Fruit fly (Drosophila melanogaster) whole organism, embryonic: ENCODE measurements around the gene CG46397.

Source experiments
- Antp ChIP-seq: fragments of 200-800 bp; sonication (Bioruptor generic); optimal IDR thresholded peaks from 3 replicates; lab custom pipeline; 2016; ENCODE audit warnings: missing biosample characterization, missing genetic modification characterization
- CG11085 ChIP-seq: fragments of 200-800 bp; sonication (Bioruptor generic); IDR thresholded peaks from 2 replicates; pipeline ENCODE4 v1.3.6; 2022; ENCODE audit warnings: missing biosample characterization, missing genetic modification characterization
- CG11560 ChIP-seq: fragments of 200-800 bp; sonication (Bioruptor generic); IDR thresholded peaks from 3 replicates; pipeline ENCODE4 v1.3.6; 2022; ENCODE audit warnings: missing biosample characterization, missing genetic modification characterization
- CG12219 ChIP-seq: fragments of 200-800 bp; sonication (Bioruptor generic); optimal IDR thresholded peaks from 3 replicates; lab custom pipeline; 2018; ENCODE audit warnings: missing biosample characterization, mild to moderate bottlenecking, missing genetic modification characterization
- CG12769 ChIP-seq: fragments of 200-800 bp; sonication (Bioruptor generic); optimal IDR thresholded peaks from 2 replicates; lab custom pipeline; 2019; ENCODE audit warnings: missing biosample characterization, mild to moderate bottlenecking, missing genetic modification characterization, moderate library complexity
- CG15073 ChIP-seq: fragments of 200-800 bp; sonication (Bioruptor generic); optimal IDR thresholded peaks from 2 replicates; lab custom pipeline; 2016; ENCODE audit warnings: missing biosample characterization, missing genetic modification characterization
- CG16815 ChIP-seq: fragments of 200-800 bp; sonication (Bioruptor generic); optimal IDR thresholded peaks from 3 replicates; lab custom pipeline; 2017; ENCODE audit warnings: missing biosample characterization, mild to moderate bottlenecking, missing genetic modification characterization
- CG17186 ChIP-seq: fragments of 200-800 bp; sonication (Bioruptor generic); optimal IDR thresholded peaks from 3 replicates; lab custom pipeline; 2017; ENCODE audit warnings: missing biosample characterization, missing genetic modification reagents, missing genetic modification characterization
- CG18599 ChIP-seq: fragments of 200-800 bp; sonication (Bioruptor generic); optimal IDR thresholded peaks from 3 replicates; lab custom pipeline; 2017; ENCODE audit warnings: missing biosample characterization, missing genetic modification characterization, mild to moderate bottlenecking, moderate library complexity, missing genetic modification reagents
- CG2129 ChIP-seq: fragments of 200-800 bp; sonication (Bioruptor generic); IDR thresholded peaks from 2 replicates; pipeline ENCODE4 v1.3.6; 2022; ENCODE audit warnings: missing biosample characterization, missing genetic modification characterization; ENCODE audit not compliant: partially characterized antibody
- CG2889 ChIP-seq: fragments of 200-800 bp; sonication (Bioruptor generic); IDR thresholded peaks from 3 replicates; pipeline ENCODE4 v1.3.6; 2022; ENCODE audit warnings: missing biosample characterization, missing genetic modification characterization
- CG30020 ChIP-seq: fragments of 200-800 bp; optimal IDR thresholded peaks from 2 replicates; lab custom pipeline; 2019; ENCODE audit warnings: missing biosample characterization, mild to moderate bottlenecking, missing genetic modification characterization, moderate library complexity
- CG31224 ChIP-seq: fragments of 200-800 bp; sonication (Bioruptor generic); IDR thresholded peaks from 2 replicates; pipeline ENCODE4 v1.3.6; 2022; ENCODE audit warnings: missing biosample characterization, missing genetic modification characterization
- CG32772 ChIP-seq: fragments of 200-800 bp; sonication (Bioruptor generic); IDR thresholded peaks from 2 replicates; pipeline ENCODE4 v1.3.6; 2022; ENCODE audit warnings: missing biosample characterization, missing genetic modification characterization
- CG33557 ChIP-seq: fragments of 200-800 bp; sonication (Bioruptor generic); optimal IDR thresholded peaks from 2 replicates; lab custom pipeline; 2019; ENCODE audit warnings: missing biosample characterization, mild to moderate bottlenecking, missing genetic modification characterization, moderate library complexity
- CG3838 ChIP-seq: fragments of 200-800 bp; sonication (Bioruptor generic); optimal IDR thresholded peaks from 3 replicates; lab custom pipeline; 2016; ENCODE audit warnings: missing biosample characterization, missing genetic modification characterization
- CG8924 ChIP-seq: fragments of 200-800 bp; optimal IDR thresholded peaks from 3 replicates; lab custom pipeline; 2019; ENCODE audit warnings: missing biosample characterization, mild to moderate bottlenecking, missing genetic modification characterization, moderate library complexity
- CG9797 ChIP-seq: fragments of 200-800 bp; sonication (Bioruptor generic); optimal IDR thresholded peaks from 3 replicates; lab custom pipeline; 2018; ENCODE audit warnings: missing biosample characterization, mild to moderate bottlenecking, missing genetic modification characterization
- D19A ChIP-seq: fragments of 200-800 bp; optimal IDR thresholded peaks from 3 replicates; lab custom pipeline; 2019; ENCODE audit warnings: missing biosample characterization, mild to moderate bottlenecking, missing genetic modification characterization, moderate library complexity
- Dek ChIP-seq: fragments of 200-800 bp; sonication (Bioruptor generic); optimal IDR thresholded peaks from 3 replicates; lab custom pipeline; 2019; ENCODE audit warnings: missing biosample characterization, mild to moderate bottlenecking, missing genetic modification characterization, moderate library complexity
- Eip74EF ChIP-seq, 2 experiments: fragments of 200-800 bp in 1 of 2; fragments of >200 bp in 1 of 2; sonication (Bioruptor generic) in 1 of 2; optimal IDR thresholded peaks; 2 replicates each; lab custom pipeline; 2017 to 2019; ENCODE audit warnings: missing biosample characterization in 2 of 2, missing genetic modification characterization in 2 of 2, mild to moderate bottlenecking in 1 of 2, moderate library complexity in 1 of 2
- H2.0 ChIP-seq: fragments of 200-800 bp; sonication (Bioruptor generic); IDR thresholded peaks from 2 replicates; pipeline ENCODE4 v1.3.6; 2022; ENCODE audit warnings: missing biosample characterization, missing genetic modification characterization
- HLH4C ChIP-seq: fragments of 200-800 bp; sonication (Bioruptor generic); IDR thresholded peaks from 3 replicates; pipeline ENCODE4 v1.3.6; 2022; ENCODE audit warnings: missing biosample characterization, missing genetic modification characterization; ENCODE audit not compliant: partially characterized antibody
- HmgZ ChIP-seq: fragments of 200-800 bp; sonication (Bioruptor generic); optimal IDR thresholded peaks from 2 replicates; lab custom pipeline; 2018; ENCODE audit warnings: missing biosample characterization, mild to moderate bottlenecking, missing genetic modification characterization
- Meics ChIP-seq: fragments of 200-800 bp; sonication (Bioruptor generic); optimal IDR thresholded peaks from 2 replicates; lab custom pipeline; 2017; ENCODE audit warnings: missing biosample characterization, mild to moderate bottlenecking, missing genetic modification characterization
- Mes4 ChIP-seq: fragments of 200-800 bp; sonication (Bioruptor generic); optimal IDR thresholded peaks from 2 replicates; lab custom pipeline; 2016; ENCODE audit warnings: missing biosample characterization, missing genetic modification characterization
- NFAT ChIP-seq: fragments of 200-800 bp; sonication (Bioruptor generic); IDR thresholded peaks from 2 replicates; pipeline ENCODE4 v1.3.6; 2022; ENCODE audit warnings: missing biosample characterization, missing genetic modification characterization
- Taf1 ChIP-seq: fragments of 200-800 bp; sonication (Bioruptor generic); IDR thresholded peaks from 2 replicates; pipeline ENCODE4 v1.3.6; 2022; ENCODE audit warnings: missing biosample characterization, missing genetic modification characterization
- ase ChIP-seq: fragments of 200-800 bp; sonication (Bioruptor generic); IDR thresholded peaks from 3 replicates; pipeline ENCODE4 v1.3.6; 2022; ENCODE audit warnings: missing biosample characterization, missing genetic modification characterization
- bcd ChIP-seq: fragments of 200-800 bp; sonication (Bioruptor generic); optimal IDR thresholded peaks from 2 replicates; lab custom pipeline; 2017; ENCODE audit warnings: missing biosample characterization, mild to moderate bottlenecking, missing genetic modification characterization
- corto ChIP-seq: fragments of 200-800 bp; sonication (Bioruptor generic); optimal IDR thresholded peaks from 2 replicates; lab custom pipeline; 2016; ENCODE audit warnings: missing biosample characterization, mild to moderate bottlenecking, missing genetic modification characterization, moderate library complexity
- grn ChIP-seq: fragments of 200-800 bp; sonication (Bioruptor generic); optimal IDR thresholded peaks from 3 replicates; lab custom pipeline; 2017; ENCODE audit warnings: missing biosample characterization, missing genetic modification characterization
- hb ChIP-seq: fragments of 200-800 bp; sonication (Bioruptor generic); IDR thresholded peaks from 3 replicates; pipeline ENCODE4 v1.3.6; 2022; ENCODE audit warnings: missing biosample characterization, missing genetic modification characterization; ENCODE audit not compliant: partially characterized antibody
- hth ChIP-seq: fragments of >200 bp; optimal IDR thresholded peaks from 2 replicates; lab custom pipeline; 2017; ENCODE audit warnings: inconsistent platforms
- inv ChIP-seq: fragments of 200-800 bp; sonication (Bioruptor generic); IDR thresholded peaks from 2 replicates; pipeline ENCODE4 v1.3.6; 2022; ENCODE audit warnings: missing biosample characterization, missing genetic modification characterization; ENCODE audit not compliant: partially characterized antibody
- klu ChIP-seq: fragments of 200-800 bp; sonication (Bioruptor generic); IDR thresholded peaks from 2 replicates; pipeline ENCODE4 v1.3.6; 2022; ENCODE audit warnings: missing biosample characterization, missing genetic modification characterization
- lbe ChIP-seq: fragments of 200-800 bp; sonication (Bioruptor generic); optimal IDR thresholded peaks from 2 replicates; lab custom pipeline; 2016; ENCODE audit warnings: missing biosample characterization, mild to moderate bottlenecking, missing genetic modification characterization
- lilli ChIP-seq: fragments of 200-800 bp; sonication (Bioruptor generic); optimal IDR thresholded peaks from 3 replicates; lab custom pipeline; 2016; ENCODE audit warnings: missing biosample characterization, missing genetic modification characterization
- mirr ChIP-seq: fragments of 200-800 bp; sonication (Bioruptor generic); optimal IDR thresholded peaks from 3 replicates; lab custom pipeline; 2018; ENCODE audit warnings: missing biosample characterization, mild to moderate bottlenecking, missing genetic modification characterization
- pita ChIP-seq: fragments of 200-800 bp; sonication (Bioruptor generic); optimal IDR thresholded peaks from 2 replicates; lab custom pipeline; 2017; ENCODE audit warnings: missing biosample characterization, mild to moderate bottlenecking, missing genetic modification characterization
- pros ChIP-seq: fragments of 200-800 bp; sonication (Bioruptor generic); optimal IDR thresholded peaks from 3 replicates; lab custom pipeline; 2019; ENCODE audit warnings: missing biosample characterization, mild to moderate bottlenecking, missing genetic modification characterization, moderate library complexity
- sens ChIP-seq: fragments of 200-800 bp; sonication (Bioruptor generic); peaks from one replicate; lab custom pipeline; 2016; ENCODE audit warnings: missing biosample characterization, missing genetic modification characterization
- sens-2 ChIP-seq: fragments of 200-800 bp; sonication (Bioruptor generic); IDR thresholded peaks from 2 replicates; pipeline ENCODE4 v1.3.6; 2022; ENCODE audit warnings: missing biosample characterization, missing genetic modification characterization
- sna ChIP-seq: fragments of 200-800 bp; sonication (Bioruptor generic); IDR thresholded peaks from 2 replicates; pipeline ENCODE4 v1.3.6; 2022; ENCODE audit warnings: missing biosample characterization, missing genetic modification characterization; ENCODE audit not compliant: partially characterized antibody
- so ChIP-seq: fragments of 200-800 bp; sonication (Bioruptor generic); IDR thresholded peaks from 3 replicates; pipeline ENCODE4 v1.3.6; 2022; ENCODE audit warnings: missing biosample characterization, missing genetic modification characterization
- sug ChIP-seq: fragments of 200-800 bp; optimal IDR thresholded peaks from 2 replicates; lab custom pipeline; 2019; ENCODE audit warnings: missing biosample characterization, mild to moderate bottlenecking, missing genetic modification characterization, moderate library complexity
- tll ChIP-seq, 2 experiments: fragments of 200-800 bp in 1 of 2; fragments of >200 bp in 1 of 2; sonication (Bioruptor generic) in 1 of 2; optimal IDR thresholded peaks; 2 replicates each; lab custom pipeline; 2017 to 2019; ENCODE audit warnings: missing biosample characterization in 2 of 2, missing genetic modification characterization in 2 of 2, mild to moderate bottlenecking in 1 of 2, moderate library complexity in 1 of 2
- tna ChIP-seq: fragments of 200-800 bp; sonication (Bioruptor generic); IDR thresholded peaks from 2 replicates; pipeline ENCODE4 v1.3.6; 2022; ENCODE audit warnings: missing biosample characterization, missing genetic modification characterization; ENCODE audit not compliant: partially characterized antibody
- usp ChIP-seq: fragments of >200 bp; optimal IDR thresholded peaks from 2 replicates; lab custom pipeline; 2017; ENCODE audit warnings: missing biosample characterization, missing genetic modification characterization
- vfl ChIP-seq: fragments of 200-800 bp; sonication (Bioruptor generic); optimal IDR thresholded peaks from 2 replicates; lab custom pipeline; 2016; ENCODE audit warnings: missing biosample characterization, missing genetic modification characterization
- zf30C ChIP-seq: fragments of 200-800 bp; sonication (Bioruptor generic); optimal IDR thresholded peaks from 3 replicates; lab custom pipeline; 2018; ENCODE audit warnings: missing biosample characterization, mild to moderate bottlenecking, missing genetic modification characterization

Gene CG46397

DNA sequence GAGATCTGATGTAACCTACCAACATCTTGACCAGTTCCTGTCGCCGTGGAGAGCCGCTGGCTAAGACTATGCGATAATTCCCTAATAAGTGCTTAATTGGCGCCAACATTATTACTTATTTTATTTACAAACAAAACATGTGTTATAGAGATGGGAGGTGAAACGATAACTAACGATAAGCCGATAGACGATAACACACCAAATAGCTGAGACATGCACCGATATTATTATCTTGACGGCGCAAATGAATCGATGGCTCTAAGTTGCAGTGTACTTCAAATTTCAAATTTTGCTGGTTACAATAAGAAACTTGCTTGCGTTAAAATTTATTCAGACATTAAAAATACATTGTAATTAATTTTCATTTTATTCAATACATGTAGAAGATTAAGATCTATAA is 4.0 kb upstream of the CG46397 start, which contains the start of gene CG9515 (continued):
- TF ChIP-seq CG11560 (tag; lab: Robert Waterston, UW) = no peak
- TF ChIP-seq CG11085 (GFP tag; lab: Robert Waterston, UW) = no peak
- no peak for TF ChIP-seq tll (GFP tag; optimal IDR thresholded peaks at IDR 0.05; lab: Kevin White, UChicago)
- TF ChIP-seq klu (GFP tag; lab: Robert Waterston, UW) = no peak
- TF ChIP-seq CG9797 (GFP tag; lab: Kevin White, UChicago) = no peak
- no peak for TF ChIP-seq Dek (tag; lab: Kevin White, UChicago)
- TF ChIP-seq pros = no peak
- no peak for TF ChIP-seq CG18599
- TF ChIP-seq HmgZ (tag; lab: Kevin White, UChicago) = peak; percentile 81
- peak; percentile 82 for TF ChIP-seq sna (GFP tag; lab: Robert Waterston, UW)
- no peak for TF ChIP-seq usp (GFP tag; lab: Kevin White, UChicago)
- TF ChIP-seq inv = peak; percentile 70
- TF ChIP-seq H2.0 (GFP tag; lab: Robert Waterston, UW) = no peak
- no peak for TF ChIP-seq Meics
- no peak for TF ChIP-seq CG30020 (tag; lab: Kevin White, UChicago)
- TF ChIP-seq grn (GFP tag; lab: Kevin White, UChicago) = peak; percentile 39
- TF ChIP-seq CG2129 (GFP tag; lab: Robert Waterston, UW) = peak; percentile 56; the same call in 1 of the 2 replicates
- no peak for TF ChIP-seq sens (GFP tag; lab: Kevin White, UChicago)
- no peak for TF ChIP-seq Taf1 (GFP tag; lab: Robert Waterston, UW)
- TF ChIP-seq CG2889 = no peak
- TF ChIP-seq hb (GFP tag; lab: Robert Waterston, UW) = peak; percentile 91
- TF ChIP-seq ase (GFP tag; lab: Robert Waterston, UW) = no peak
- TF ChIP-seq so (GFP tag; lab: Robert Waterston, UW) = no peak
- TF ChIP-seq CG32772 (GFP tag; lab: Robert Waterston, UW) = no peak
- no peak for TF ChIP-seq hth
- peak; percentile 56 for TF ChIP-seq mirr (GFP tag; lab: Kevin White, UChicago)
- TF ChIP-seq sens-2 (GFP tag; lab: Robert Waterston, UW) = no peak
- TF ChIP-seq D19A (tag; lab: Kevin White, UChicago) = no peak
- TF ChIP-seq tna (GFP tag; lab: Robert Waterston, UW) = peak; percentile 90
- TF ChIP-seq lbe (GFP tag; lab: Kevin White, UChicago) = peak; percentile 20
- no peak for TF ChIP-seq Eip74EF (GFP tag; optimal IDR thresholded peaks at IDR 0.05; lab: Kevin White, UChicago)
- TF ChIP-seq CG3838 (GFP tag; lab: Kevin White, UChicago) = no peak
- no peak for TF ChIP-seq CG31224
- peak; percentile 78 for TF ChIP-seq CG17186
- peak; percentile 94 for TF ChIP-seq zf30C (GFP tag; lab: Kevin White, UChicago)
- TF ChIP-seq CG16815 = no peak
- peak; percentile 33 for TF ChIP-seq sug (tag; lab: Kevin White, UChicago)
- no peak for TF ChIP-seq corto (GFP tag; lab: Kevin White, UChicago)
- peak; percentile 14 for TF ChIP-seq CG12769 (tag; lab: Kevin White, UChicago)
- TF ChIP-seq pita (GFP tag; lab: Kevin White, UChicago) = peak; percentile 48
- TF ChIP-seq CG8924 (tag; lab: Kevin White, UChicago) = no peak
- TF ChIP-seq HLH4C (GFP tag; lab: Robert Waterston, UW) = peak; percentile 98
- no peak for TF ChIP-seq CG33557 (GFP tag; lab: Kevin White, UChicago)
- no peak for TF ChIP-seq NFAT (GFP tag; lab: Robert Waterston, UW)
- no peak for TF ChIP-seq CG15073 (GFP tag; lab: Kevin White, UChicago)
- TF ChIP-seq bcd (GFP tag; lab: Kevin White, UChicago) = no peak
- TF ChIP-seq vfl (GFP tag; lab: Kevin White, UChicago) = no peak
- no peak for TF ChIP-seq CG12219 (GFP tag; lab: Kevin White, UChicago)
- TF ChIP-seq Mes4 (GFP tag; lab: Kevin White, UChicago) = no peak
- peak; percentile 32 for TF ChIP-seq lilli
- no peak for TF ChIP-seq Antp (GFP tag; lab: Kevin White, UChicago)
